Worm (Caenorhabditis elegans): ENCODE results near the gene F43G6.10.

Gene F43G6.10

ce11 chrII:11830601-11831000 is 21.5 kb downstream of the F43G6.10 start:
- TF ChIP-seq nhr-12 (tag; optimal IDR thresholded peaks at IDR 0.05) (no peak), nhr-23 (tag; optimal IDR thresholded peaks at IDR 0.05) (peak; percentile 4), lin-15B (tag; optimal IDR thresholded peaks at IDR 0.05) (peak; percentile 15), ceh-9 (tag; optimal IDR thresholded peaks at IDR 0.05) (no peak), pha-4 (tag; optimal IDR thresholded peaks at IDR 0.05) (peak; percentile 79), nhr-25 (tag; optimal IDR thresholded peaks at IDR 0.05) (peak; percentile 7), snpc-4 (tag; optimal IDR thresholded peaks at IDR 0.05) (peak; percentile 33), elt-2 (tag; optimal IDR thresholded peaks at IDR 0.05) (peak; percentile 13)

DNA sequence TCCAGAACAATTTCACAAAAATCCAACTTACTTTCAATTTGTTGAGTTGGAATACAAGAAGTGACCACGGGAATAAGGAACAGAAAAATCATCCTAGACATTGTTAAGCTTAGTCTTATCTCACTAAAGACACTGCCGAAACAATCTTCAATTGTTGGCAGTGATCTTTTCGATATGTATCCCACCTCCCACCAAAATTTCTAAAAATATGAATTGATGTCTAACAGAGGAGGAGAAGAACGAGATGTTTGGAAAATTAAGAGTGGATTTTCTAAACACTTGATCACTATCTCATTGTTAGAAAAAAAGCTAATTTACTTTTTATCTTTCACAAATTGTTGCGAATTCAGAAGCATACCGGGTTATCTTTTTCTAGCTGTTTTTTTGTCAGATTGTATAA is 23.3 kb downstream of the F43G6.10 start, which contains the start of gene clec-144:
TSS of gene clec-144 (minus strand) at position 101 of the 400 bp plus-strand sequence.
- TF ChIP-seq aly-2 (tag; optimal IDR thresholded peaks at IDR 0.05) (no peak), ceh-28 (tag; optimal IDR thresholded peaks at IDR 0.05) (no peak), fos-1 (tag; optimal IDR thresholded peaks at IDR 0.05) (no peak), nfya-1 (tag; optimal IDR thresholded peaks at IDR 0.05; ENCODE audit: insufficient read depth) (no peak), R02D3.7 (tag; optimal IDR thresholded peaks at IDR 0.05) (no peak), nhr-237 (tag; optimal IDR thresholded peaks at IDR 0.05) (no peak), tbx-2 (tag; optimal IDR thresholded peaks at IDR 0.05) (no peak), skn-1 (tag; optimal IDR thresholded peaks at IDR 0.05) (no peak), nhr-76 (tag; optimal IDR thresholded peaks at IDR 0.05) (no peak), nhr-11 (tag; optimal IDR thresholded peaks at IDR 0.05) (no peak), ZK546.5 (tag; optimal IDR thresholded peaks at IDR 0.05) (no peak), nhr-77 (tag; optimal IDR thresholded peaks at IDR 0.05) (no peak), pha-4 (tag; optimal IDR thresholded peaks at IDR 0.05) (no peak), pqm-1 (tag; optimal IDR thresholded peaks at IDR 0.05) (no peak), egl-5 (tag; optimal IDR thresholded peaks at IDR 0.05) (no peak), egl-27 (tag; optimal IDR thresholded peaks at IDR 0.05) (no peak)

ce11 chrII:11835208-11835607 is 26.1 kb downstream of the F43G6.10 start, which contains the start of gene T27D12.6:
TSS of gene T27D12.6 (plus strand) at chrII:11835508.
- no peak for TF ChIP-seq ceh-16 (tag; optimal IDR thresholded peaks at IDR 0.05)
- no peak for TF ChIP-seq egl-27 (tag; optimal IDR thresholded peaks at IDR 0.05)
- no peak for TF ChIP-seq nhr-12 (tag; optimal IDR thresholded peaks at IDR 0.05)
- TF ChIP-seq mdl-1 (tag; optimal IDR thresholded peaks at IDR 0.05) = no peak

DNA sequence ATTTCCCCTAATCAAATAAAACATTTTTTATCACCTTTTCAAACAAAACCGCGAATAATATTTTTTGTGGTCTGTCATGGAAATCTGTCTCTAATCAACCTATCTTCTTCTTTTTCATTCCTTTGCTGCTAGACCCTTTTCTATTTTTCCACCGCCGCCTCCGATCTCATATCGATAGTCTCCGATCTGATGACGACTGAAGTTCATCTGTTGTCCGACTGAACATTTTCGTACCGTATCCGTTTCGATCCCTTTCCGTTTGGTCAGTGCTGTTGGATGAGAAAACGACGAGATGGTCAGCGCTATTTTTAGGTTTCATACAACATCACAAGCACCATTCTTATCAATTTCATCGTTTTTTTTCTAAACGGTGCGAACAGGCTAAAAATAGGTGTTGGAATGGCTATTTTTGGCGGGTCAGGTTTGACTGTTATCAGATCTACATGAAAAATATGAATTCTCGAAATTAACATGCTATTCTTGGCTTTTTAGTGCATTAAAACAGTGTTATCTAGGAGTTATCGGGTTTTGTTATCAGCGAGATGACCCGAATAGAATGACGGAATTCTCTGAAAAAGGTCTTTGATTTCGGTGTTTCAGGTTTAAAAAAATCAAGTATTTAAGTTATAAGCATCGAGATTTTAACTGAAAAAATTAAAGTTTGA is 27.5 kb downstream of the F43G6.10 start:
- TF ChIP-seq zag-1 (tag; optimal IDR thresholded peaks at IDR 0.05) (no peak), jun-1 (tag; optimal IDR thresholded peaks at IDR 0.05) (no peak), snpc-4 (tag; optimal IDR thresholded peaks at IDR 0.05) (no peak), mml-1 (tag; optimal IDR thresholded peaks at IDR 0.05) (no peak), ceh-82 (tag; optimal IDR thresholded peaks at IDR 0.05) (no peak), egl-5 (tag; optimal IDR thresholded peaks at IDR 0.05) (no peak), ztf-11 (tag; optimal IDR thresholded peaks at IDR 0.05) (no peak), elt-2 (tag; optimal IDR thresholded peaks at IDR 0.05) (peak; percentile 69), ceh-28 (tag; optimal IDR thresholded peaks at IDR 0.05) (no peak), lin-39 (tag; optimal IDR thresholded peaks at IDR 0.05) (no peak), ceh-16 (tag; optimal IDR thresholded peaks at IDR 0.05) (no peak), nhr-11 (tag; optimal IDR thresholded peaks at IDR 0.05) (no peak), nfya-1 (tag; optimal IDR thresholded peaks at IDR 0.05; ENCODE audit: insufficient read depth) (no peak), pha-4 (tag; optimal IDR thresholded peaks at IDR 0.05) (no peak), nhr-76 (tag; optimal IDR thresholded peaks at IDR 0.05) (peak; percentile 37), daf-12 (tag; optimal IDR thresholded peaks at IDR 0.05) (no peak), nhr-43 (tag; optimal IDR thresholded peaks at IDR 0.05; ENCODE audit: poor library complexity, severe bottlenecking) (peak; percentile 91), elt-3 (tag; optimal IDR thresholded peaks at IDR 0.05) (peak in 1 of 3 experiments; percentile 46), ceh-9 (tag; optimal IDR thresholded peaks at IDR 0.05) (no peak), pqm-1 (tag; optimal IDR thresholded peaks at IDR 0.05) (peak; percentile 1), nhr-28 (tag; optimal IDR thresholded peaks at IDR 0.05) (no peak), nhr-23 (tag; optimal IDR thresholded peaks at IDR 0.05) (peak; percentile 63)

Measured in whole organism, L3 larva.